Worm (Caenorhabditis elegans) whole organism, midembryonic: ENCODE measurements around the gene F38B2.4.

Experiments used
- flt-1 ChIP-seq: fragments of 200-800 bp; sonication (Bioruptor generic); IDR thresholded peaks from 2 replicates; pipeline ENCODE4 v1.3.6; 2022; ENCODE audit warnings: missing genetic modification characterization, missing compliant biosample characterization
- klf-2 ChIP-seq: fragments of 200-800 bp; sonication (Bioruptor generic); conservative IDR thresholded peaks from 2 replicates; pipeline ENCODE4 v1.3.6; 2022; ENCODE audit warnings: missing genetic modification reagents, missing genetic modification characterization, missing compliant biosample characterization
- med-1 ChIP-seq: sonication (generic microtip); optimal IDR thresholded peaks from 2 replicates; lab custom pipeline; 2017; ENCODE audit warnings: missing genetic modification characterization, mild to moderate bottlenecking, missing compliant biosample characterization, antibody characterized with exemption, missing genetic modification reagents; ENCODE audit not compliant: insufficient read depth
- ref-1 ChIP-seq: fragments of 200-800 bp; sonication (Bioruptor generic); conservative IDR thresholded peaks from 2 replicates; pipeline ENCODE4 v1.3.6; 2022; ENCODE audit warnings: missing genetic modification reagents, missing genetic modification characterization, missing compliant biosample characterization
- tab-1 ChIP-seq: fragments of 200-800 bp; sonication (Bioruptor generic); IDR thresholded peaks from 2 replicates; pipeline ENCODE4 v1.3.6; 2022; ENCODE audit warnings: missing genetic modification characterization, missing compliant biosample characterization
- ztf-23 ChIP-seq: fragments of 200-800 bp; sonication (Bioruptor generic); IDR thresholded peaks from 2 replicates; pipeline ENCODE4 v1.3.6; 2022; ENCODE audit warnings: missing genetic modification reagents, missing genetic modification characterization, missing compliant biosample characterization
- ztf-29 ChIP-seq: fragments of 200-800 bp; sonication (Bioruptor generic); IDR thresholded peaks from 2 replicates; pipeline ENCODE4 v1.3.6; 2022; ENCODE audit warnings: missing genetic modification reagents, missing genetic modification characterization, missing compliant biosample characterization

DNA sequence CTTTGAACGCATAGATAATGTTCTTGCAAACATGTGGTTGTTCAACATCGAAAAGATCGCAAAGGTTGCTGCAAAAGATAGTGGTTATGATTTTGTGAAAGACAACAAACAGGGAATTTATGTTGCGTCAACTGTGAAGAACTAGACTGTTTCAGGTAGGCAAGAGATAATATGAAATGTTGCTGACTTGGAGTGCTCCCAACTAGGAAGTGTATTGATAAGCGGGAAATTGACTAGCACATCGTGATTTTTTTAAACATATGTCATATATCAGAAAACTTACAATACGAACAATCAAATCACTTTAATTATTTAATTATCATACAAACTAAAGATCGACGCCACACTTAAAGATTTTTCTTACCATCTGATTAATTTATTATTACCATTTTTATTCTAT lies 35.7 kb upstream of the F38B2.4 start:
- TF ChIP-seq ref-1 (no peak), ztf-29 (no peak), med-1 (GFP tag; lab: Kevin White, UChicago) (no peak), ztf-23 (no peak), tab-1 (GFP tag; lab: Robert Waterston, UW) (no peak), flt-1 (GFP tag; lab: Robert Waterston, UW) (no peak), klf-2 (GFP tag; lab: Robert Waterston, UW) (no peak)
